Worm (Caenorhabditis elegans): ENCODE measurements around the gene F23A7.8.
"Not testable (repeated sequence)": the region's sequence is repeated elsewhere in the genome, so short reads cannot be mapped to it uniquely, and the experiment has no call there.

The F23A7.8 gene

DNA sequence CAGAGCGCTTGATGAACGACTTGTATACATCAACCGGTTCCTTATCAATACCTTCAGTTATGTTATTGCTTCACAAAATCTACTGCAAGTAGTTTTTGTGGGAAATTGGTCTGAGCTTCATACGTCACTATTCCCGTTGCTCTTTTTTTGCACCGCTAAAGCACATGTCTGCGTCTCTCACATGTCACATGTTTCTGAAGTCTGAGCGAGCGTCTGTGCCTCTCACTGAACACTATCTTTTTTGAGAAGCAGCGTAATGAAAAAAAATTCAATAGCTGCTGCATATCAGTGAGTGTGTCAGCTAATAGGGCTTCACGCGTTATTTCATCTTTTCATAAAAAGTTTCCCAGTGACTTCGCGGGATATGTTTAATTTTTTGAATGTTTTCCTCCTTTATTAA lies 5.1 kb downstream of the F23A7.8 start:
- peak; percentile 4 for TF ChIP-seq pqm-1 (tag; optimal IDR thresholded peaks at IDR 0.05)
- peak; percentile 60 for TF ChIP-seq nfya-1 (tag; optimal IDR thresholded peaks at IDR 0.05; ENCODE audit: insufficient read depth)
- no peak for TF ChIP-seq fkh-2 (tag; optimal IDR thresholded peaks at IDR 0.05)
- TF ChIP-seq mdl-1 (tag; optimal IDR thresholded peaks at IDR 0.05) = no peak
- TF ChIP-seq pha-4 (tag; optimal IDR thresholded peaks at IDR 0.05) = peak; percentile 59
- no peak for TF ChIP-seq lsy-12 (tag; optimal IDR thresholded peaks at IDR 0.05)
- TF ChIP-seq nhr-11 (tag; optimal IDR thresholded peaks at IDR 0.05) = no peak
- TF ChIP-seq nhr-76 (tag; optimal IDR thresholded peaks at IDR 0.05) = no peak
- TF ChIP-seq fkh-10 (GFP tag; optimal IDR thresholded peaks at IDR 0.05) = peak; percentile 56
- no peak for TF ChIP-seq aly-2 (tag; optimal IDR thresholded peaks at IDR 0.05)
- TF ChIP-seq hmg-11 (tag; optimal IDR thresholded peaks at IDR 0.05) = peak; percentile 29
- TF ChIP-seq lin-39 (tag; optimal IDR thresholded peaks at IDR 0.05) = peak; percentile 61
- peak; percentile 33 for TF ChIP-seq elt-2 (tag; optimal IDR thresholded peaks at IDR 0.05)

DNA sequence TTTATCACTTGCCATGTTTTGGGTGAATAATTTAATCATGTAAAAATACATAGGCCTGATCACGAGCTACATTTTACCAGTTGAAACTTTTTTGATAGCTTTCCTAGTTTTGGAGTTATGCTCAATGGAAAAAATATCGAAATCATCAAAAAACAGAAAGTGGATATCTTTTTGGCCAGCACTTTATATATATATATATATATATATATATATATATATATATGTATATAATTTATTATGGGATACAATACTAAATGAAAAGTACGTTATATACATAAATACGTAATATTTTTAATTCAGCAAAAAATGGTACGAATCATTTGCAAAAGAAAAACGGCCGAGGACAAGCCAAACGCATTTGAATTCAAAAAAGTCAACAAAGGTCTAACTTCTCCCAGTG lies 6.5 kb downstream of the F23A7.8 start, which contains the start of gene F23A7.3:
TSS of gene F23A7.3 (plus strand) at position 301 of the 400 bp plus-strand sequence.
- not testable (repeated sequence) for TF ChIP-seq elt-2, jun-1, pha-4 (tag; optimal IDR thresholded peaks at IDR 0.05)

DNA sequence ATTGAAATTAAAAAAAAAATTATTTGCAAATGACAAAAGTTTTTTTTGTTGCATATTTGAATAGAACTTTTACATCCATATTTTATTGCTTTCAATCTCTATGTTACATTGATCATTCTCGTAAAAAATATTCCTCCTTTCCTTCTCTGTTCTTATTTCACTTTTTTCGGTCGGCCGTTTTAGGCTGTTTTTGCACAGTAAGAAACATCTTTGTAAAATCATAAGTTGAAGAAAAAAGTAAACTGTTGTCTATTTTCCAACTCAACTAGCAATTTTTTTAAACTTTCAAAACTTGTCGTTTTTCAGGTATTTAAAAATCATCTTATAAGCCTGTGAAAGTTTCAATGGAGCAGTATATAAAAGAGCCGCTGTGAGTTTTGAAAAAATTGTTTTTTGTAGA lies 15.4 kb downstream of the F23A7.8 start, which contains the start of gene F23A7.5:
TSS of gene F23A7.5 (plus strand) at position 301 of the 400 bp plus-strand sequence.
- no peak for TF ChIP-seq ama-1 (optimal IDR thresholded peaks at IDR 0.05)
- TF ChIP-seq unc-39 (tag; optimal IDR thresholded peaks at IDR 0.05) = no peak
- TF ChIP-seq nhr-237 (tag; optimal IDR thresholded peaks at IDR 0.05) = no peak
- no peak for TF ChIP-seq jun-1 (tag; optimal IDR thresholded peaks at IDR 0.05)
- no peak for TF ChIP-seq unc-62 (GFP tag; optimal IDR thresholded peaks at IDR 0.05)
- TF ChIP-seq nhr-23 (tag; optimal IDR thresholded peaks at IDR 0.05) = no peak
- TF ChIP-seq lsy-12 (tag; optimal IDR thresholded peaks at IDR 0.05) = no peak
- TF ChIP-seq nhr-76 (tag; optimal IDR thresholded peaks at IDR 0.05) = no peak
- TF ChIP-seq nfya-1 (tag; optimal IDR thresholded peaks at IDR 0.05; ENCODE audit: insufficient read depth) = no peak
- no peak for TF ChIP-seq nhr-67 (tag; optimal IDR thresholded peaks at IDR 0.05)

DNA sequence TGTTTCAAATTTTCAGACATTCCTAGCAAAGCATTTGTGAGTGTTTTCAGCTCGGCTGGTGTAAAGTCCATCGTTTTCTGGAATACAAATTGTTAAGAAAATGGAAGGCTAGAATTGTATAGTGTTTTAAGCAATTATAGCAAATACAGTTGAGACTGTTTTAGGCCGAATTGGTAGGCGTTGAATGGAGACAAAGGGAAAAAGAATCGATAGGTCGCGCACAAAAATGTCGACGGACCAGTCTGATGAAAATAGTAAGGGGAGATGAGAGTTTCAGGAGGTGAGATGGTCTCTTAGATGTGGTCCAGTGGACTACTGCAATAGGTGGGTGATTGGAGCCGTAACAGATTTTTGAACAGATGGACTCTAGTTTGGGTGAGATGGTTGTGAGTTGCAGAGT lies 27.5 kb downstream of the F23A7.8 start:
- TF ChIP-seq egl-5 (tag; optimal IDR thresholded peaks at IDR 0.05) = no peak
- TF ChIP-seq ztf-11 (tag; optimal IDR thresholded peaks at IDR 0.05) = no peak
- TF ChIP-seq eor-1 (tag; optimal IDR thresholded peaks at IDR 0.05) = no peak
- no peak for TF ChIP-seq nhr-237 (tag; optimal IDR thresholded peaks at IDR 0.05)
- no peak for TF ChIP-seq ceh-16 (tag; optimal IDR thresholded peaks at IDR 0.05)
- TF ChIP-seq nhr-67 (tag; optimal IDR thresholded peaks at IDR 0.05) = no peak
- TF ChIP-seq fkh-2 (tag; optimal IDR thresholded peaks at IDR 0.05) = no peak
- TF ChIP-seq ceh-82 (tag; optimal IDR thresholded peaks at IDR 0.05) = no peak
- no peak for TF ChIP-seq mdl-1 (tag; optimal IDR thresholded peaks at IDR 0.05)
- no peak for TF ChIP-seq nhr-76 (tag; optimal IDR thresholded peaks at IDR 0.05)
- no peak for TF ChIP-seq pqm-1 (tag; optimal IDR thresholded peaks at IDR 0.05)
- TF ChIP-seq hmg-11 (tag; optimal IDR thresholded peaks at IDR 0.05) = no peak
- TF ChIP-seq elt-1 (tag; optimal IDR thresholded peaks at IDR 0.05) = no peak
- TF ChIP-seq R02D3.7 (tag; optimal IDR thresholded peaks at IDR 0.05) = no peak
- TF ChIP-seq ZK546.5 (tag; optimal IDR thresholded peaks at IDR 0.05) = no peak

DNA sequence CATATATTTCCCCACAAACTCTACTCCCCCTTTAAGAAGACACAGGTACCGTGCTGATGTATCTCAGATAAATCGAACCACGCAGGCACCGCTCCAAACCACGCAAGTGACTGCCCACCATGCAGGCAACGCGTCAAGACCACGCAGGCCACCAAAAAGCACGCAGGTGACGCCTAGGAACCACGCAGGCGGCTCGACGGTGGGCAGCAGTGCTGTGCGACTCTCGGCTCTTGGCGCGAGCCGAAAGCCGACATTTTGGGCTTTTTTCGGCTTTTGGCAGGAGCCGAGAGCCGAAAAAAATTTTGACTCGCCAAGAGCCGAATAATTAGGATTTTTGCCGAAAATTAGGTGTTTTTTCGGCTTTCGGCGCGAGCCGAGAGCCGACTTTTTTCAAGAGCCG lies 30.0 kb downstream of the F23A7.8 start:
- TF ChIP-seq mml-1 (tag; optimal IDR thresholded peaks at IDR 0.05) (no peak), ama-1 (optimal IDR thresholded peaks at IDR 0.05) (no peak), nfya-1 (tag; optimal IDR thresholded peaks at IDR 0.05; ENCODE audit: insufficient read depth) (no peak), nhr-11 (tag; optimal IDR thresholded peaks at IDR 0.05) (no peak), elt-2 (tag; optimal IDR thresholded peaks at IDR 0.05) (no peak)

DNA sequence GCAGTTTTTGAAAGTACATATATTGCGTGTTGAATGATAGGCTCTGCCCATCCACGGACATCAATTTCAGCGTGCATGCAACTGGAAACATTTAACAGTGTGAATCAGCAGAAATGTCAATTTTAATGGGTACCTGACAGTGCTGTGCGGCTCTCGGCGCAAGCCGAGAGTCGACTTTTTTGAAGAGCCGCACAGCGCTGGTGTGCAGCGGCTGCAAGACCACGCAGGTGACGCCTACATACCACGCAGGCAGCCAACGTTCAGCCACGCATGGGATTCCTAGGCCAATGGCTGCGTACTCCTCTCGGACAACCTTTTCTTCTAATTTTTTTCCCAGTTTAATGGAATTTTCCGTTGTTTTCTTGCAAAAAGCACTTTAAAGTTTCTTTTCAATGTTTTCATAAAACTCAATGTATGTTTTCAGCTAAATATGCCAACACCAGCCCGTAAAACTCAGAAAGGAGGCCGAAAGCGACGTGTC lies 31.6 kb downstream of the F23A7.8 start, which contains the start of gene W10G6.1:
TSS of gene W10G6.1 (plus strand) at position 431 of the 481 bp plus-strand sequence.
- no peak for TF ChIP-seq pqm-1 (tag; optimal IDR thresholded peaks at IDR 0.05)
- TF ChIP-seq nhr-25 (tag; optimal IDR thresholded peaks at IDR 0.05) = no peak
- TF ChIP-seq R02D3.7 (tag; optimal IDR thresholded peaks at IDR 0.05) = no peak
- no peak for TF ChIP-seq unc-39 (tag; optimal IDR thresholded peaks at IDR 0.05)
- TF ChIP-seq egl-5 (tag; optimal IDR thresholded peaks at IDR 0.05) = no peak
- no peak for TF ChIP-seq skn-1 (tag; optimal IDR thresholded peaks at IDR 0.05)
- TF ChIP-seq nhr-12 (tag; optimal IDR thresholded peaks at IDR 0.05) = no peak
- no peak for TF ChIP-seq unc-62 (GFP tag; optimal IDR thresholded peaks at IDR 0.05)
- TF ChIP-seq nhr-43 (tag; optimal IDR thresholded peaks at IDR 0.05; ENCODE audit: poor library complexity, severe bottlenecking) = no peak
- TF ChIP-seq snpc-4 (tag; optimal IDR thresholded peaks at IDR 0.05) = no peak
- no peak for TF ChIP-seq ama-1 (optimal IDR thresholded peaks at IDR 0.05)
- TF ChIP-seq nhr-28 (tag; optimal IDR thresholded peaks at IDR 0.05) = no peak
- no peak for TF ChIP-seq ztf-11 (tag; optimal IDR thresholded peaks at IDR 0.05)
- TF ChIP-seq nhr-76 (tag; optimal IDR thresholded peaks at IDR 0.05) = no peak
- TF ChIP-seq mml-1 (tag; optimal IDR thresholded peaks at IDR 0.05) = no peak
- no peak for TF ChIP-seq sea-2 (GFP tag; optimal IDR thresholded peaks at IDR 0.05)
- TF ChIP-seq jun-1 (tag; optimal IDR thresholded peaks at IDR 0.05) = no peak
